Worm (Caenorhabditis elegans) whole organism, young adult: Measurements from ENCODE around the gene zim-3.

Source experiments
- D2030.7 ChIP-seq: fragments of 200-800 bp; sonication (Bioruptor generic); IDR thresholded peaks from 2 replicates; pipeline ENCODE4 v1.3.6; 2022; ENCODE audit warnings: missing genetic modification reagents, missing genetic modification characterization, missing compliant biosample characterization
- ama-1 ChIP-seq, 3 experiments: fragments of 150-350 bp in 1 of 3; sonication (generic microtip) in 2 of 3; optimal IDR thresholded peaks; 2 replicates each; lab custom pipeline; 2014 to 2018; ENCODE audit warnings: missing biosample characterization in 2 of 3, missing genetic modification characterization in 2 of 3, missing genetic modification reagents in 2 of 3
- lin-35 ChIP-seq, 3 experiments: fragments of 150-350 bp in 2 of 3; sonication (generic microtip) in 1 of 3; optimal IDR thresholded peaks; 2 replicates each; lab custom pipeline; 2014 to 2018; ENCODE audit warnings: missing biosample characterization in 3 of 3, missing genetic modification characterization in 3 of 3, missing genetic modification reagents in 3 of 3
- nhr-120 ChIP-seq: fragments of 200-800 bp; sonication (Bioruptor generic); IDR thresholded peaks from 2 replicates; pipeline ENCODE4 v1.3.6; 2022; ENCODE audit warnings: missing genetic modification characterization, missing compliant biosample characterization
- rec-8 ChIP-seq, 2 experiments: sonication (generic microtip); optimal IDR thresholded peaks; 2 replicates each; lab custom pipeline; 2016; ENCODE audit warnings: mild to moderate bottlenecking in 2 of 2, missing genetic modification characterization in 2 of 2, missing genetic modification reagents in 2 of 2, missing genotype in 2 of 2, missing biosample characterization in 1 of 2, missing compliant biosample characterization in 1 of 2, moderate library complexity in 1 of 2
- repo-1 ChIP-seq: sonication (generic microtip); optimal IDR thresholded peaks from 2 replicates; lab custom pipeline; 2017; ENCODE audit warnings: mild to moderate bottlenecking, missing genetic modification characterization, missing compliant biosample characterization
- rpc-1 ChIP-seq, 2 experiments: fragments of 150-350 bp in 1 of 2; sonication (generic microtip) in 1 of 2; optimal IDR thresholded peaks; 2 replicates each; lab custom pipeline; 2014 to 2018; ENCODE audit warnings: missing biosample characterization in 1 of 2, missing genetic modification characterization in 1 of 2, missing genetic modification reagents in 1 of 2, missing genotype in 1 of 2
- unc-130 ChIP-seq: sonication (generic microtip); optimal IDR thresholded peaks from 2 replicates; lab custom pipeline; 2016; ENCODE audit warnings: missing genetic modification reagents, missing genetic modification characterization, missing compliant biosample characterization

DNA sequence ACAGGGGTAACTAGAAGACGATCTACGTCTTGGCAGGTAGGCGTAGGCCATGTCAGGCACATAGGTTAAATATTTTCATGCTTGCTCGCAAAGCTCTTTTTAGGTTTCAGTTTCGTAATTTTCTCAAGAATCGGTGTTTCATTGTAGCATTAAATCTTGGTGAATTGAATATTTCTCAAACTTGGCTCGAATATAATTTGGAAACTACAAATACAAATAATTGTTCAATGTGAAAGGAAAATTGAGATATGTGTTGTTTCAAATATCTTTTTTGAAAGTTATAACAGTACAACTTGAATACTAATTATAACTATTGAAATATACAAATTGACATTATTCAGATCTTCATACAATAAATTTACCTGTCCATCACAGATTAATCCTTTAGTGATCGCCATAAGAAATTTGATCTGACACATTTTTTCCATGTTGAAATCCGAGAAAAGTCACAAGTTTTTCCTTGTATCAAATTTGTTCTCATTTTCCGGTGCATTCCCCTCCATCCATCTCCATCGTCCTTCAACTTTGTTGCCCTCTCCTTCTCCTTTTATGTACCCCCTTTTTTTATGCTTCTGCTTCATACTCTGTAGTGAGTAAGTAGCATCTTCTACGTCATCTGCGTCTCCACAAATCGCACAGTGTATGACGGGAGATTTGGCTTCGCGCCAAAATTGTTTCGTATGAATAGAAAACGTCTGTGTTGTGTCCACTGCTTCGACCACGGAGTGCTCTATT lies 34.3 kb upstream of the zim-3 start, which contains the start of gene C02F4.5:
- TF ChIP-seq rec-8 (tag; optimal IDR thresholded peaks at IDR 0.05; lab: Kevin White, UChicago): no peak
- TF ChIP-seq rpc-1 (optimal IDR thresholded peaks at IDR 0.05; lab: Kevin White, UChicago): no peak
- no peak for TF ChIP-seq rpc-1 (tag; optimal IDR thresholded peaks at IDR 0.05; lab: Kevin White, UChicago)
- TF ChIP-seq lin-35 (GFP tag; optimal IDR thresholded peaks at IDR 0.05; lab: Kevin White, UChicago): no peak
- TF ChIP-seq ama-1 (optimal IDR thresholded peaks at IDR 0.05; lab: Kevin White, UChicago): no peak
- TF ChIP-seq ama-1 (GFP tag; optimal IDR thresholded peaks at IDR 0.05; lab: Kevin White, UChicago): no peak
- no peak for TF ChIP-seq D2030.7
- no peak for TF ChIP-seq repo-1
- TF ChIP-seq nhr-120: no peak
- TF ChIP-seq unc-130: no peak
